Fruit fly (Drosophila melanogaster) whole organism, embryonic: ENCODE data around the gene QIL1.

Experiments
- ATbp ChIP-seq: fragments of 200-800 bp; sonication (Bioruptor generic); optimal IDR thresholded peaks from 2 replicates; lab custom pipeline; 2017; ENCODE audit warnings: missing biosample characterization, mild to moderate bottlenecking, missing genetic modification characterization, missing genetic modification reagents
- Ada2b ChIP-seq: fragments of 200-800 bp; sonication (Bioruptor generic); IDR thresholded peaks from 2 replicates; pipeline ENCODE4 v1.3.6; 2022; ENCODE audit warnings: missing biosample characterization, missing genetic modification characterization
- Atf3 ChIP-seq: fragments of 200-800 bp; sonication (Bioruptor generic); optimal IDR thresholded peaks from 3 replicates; lab custom pipeline; 2016; ENCODE audit warnings: missing biosample characterization, missing genetic modification characterization
- B-H1 ChIP-seq: fragments of 200-800 bp; sonication (Bioruptor generic); IDR thresholded peaks from 3 replicates; pipeline ENCODE4 v1.3.6; 2022; ENCODE audit warnings: missing biosample characterization, missing genetic modification characterization
- B-H2 ChIP-seq: fragments of 200-800 bp; sonication (Bioruptor generic); optimal IDR thresholded peaks from 2 replicates; lab custom pipeline; 2018; ENCODE audit warnings: missing biosample characterization, mild to moderate bottlenecking, missing genetic modification characterization
- Bteb2 ChIP-seq: fragments of 200-800 bp; sonication (Bioruptor generic); optimal IDR thresholded peaks from 2 replicates; lab custom pipeline; 2016; ENCODE audit warnings: missing biosample characterization, missing genetic modification characterization
- CG11247 ChIP-seq: fragments of 200-800 bp; sonication (Bioruptor generic); IDR thresholded peaks from 2 replicates; pipeline ENCODE4 v1.3.6; 2022; ENCODE audit warnings: missing biosample characterization, missing genetic modification characterization
- CG11456 ChIP-seq: fragments of 200-800 bp; sonication (Bioruptor generic); IDR thresholded peaks from 3 replicates; pipeline ENCODE4 v1.3.6; 2022; ENCODE audit warnings: missing biosample characterization, missing genetic modification characterization
- CG13287 ChIP-seq: fragments of 200-800 bp; sonication (Bioruptor generic); IDR thresholded peaks from 2 replicates; pipeline ENCODE4 v1.3.6; 2022; ENCODE audit warnings: missing biosample characterization, missing genetic modification characterization; ENCODE audit not compliant: partially characterized antibody
- CG1529 ChIP-seq: fragments of 200-800 bp; sonication (Bioruptor generic); optimal IDR thresholded peaks from 3 replicates; lab custom pipeline; 2018; ENCODE audit warnings: missing biosample characterization, missing genetic modification characterization
- CG15479 ChIP-seq: fragments of 200-800 bp; sonication (Bioruptor generic); optimal IDR thresholded peaks from 3 replicates; lab custom pipeline; 2019; ENCODE audit warnings: missing biosample characterization, mild to moderate bottlenecking, missing genetic modification characterization, moderate library complexity
- CG16813 ChIP-seq: fragments of 200-800 bp; sonication (Bioruptor generic); IDR thresholded peaks from 3 replicates; pipeline ENCODE4 v1.3.6; 2022; ENCODE audit warnings: missing biosample characterization, missing genetic modification characterization; ENCODE audit not compliant: partially characterized antibody
- CG2129 ChIP-seq: fragments of 200-800 bp; sonication (Bioruptor generic); IDR thresholded peaks from 2 replicates; pipeline ENCODE4 v1.3.6; 2022; ENCODE audit warnings: missing biosample characterization, missing genetic modification characterization; ENCODE audit not compliant: partially characterized antibody
- CG2678 ChIP-seq: fragments of 200-800 bp; sonication (Bioruptor generic); optimal IDR thresholded peaks from 3 replicates; lab custom pipeline; 2019; ENCODE audit warnings: missing biosample characterization, mild to moderate bottlenecking, missing genetic modification characterization, moderate library complexity
- CG30020 ChIP-seq: fragments of 200-800 bp; optimal IDR thresholded peaks from 2 replicates; lab custom pipeline; 2019; ENCODE audit warnings: missing biosample characterization, mild to moderate bottlenecking, missing genetic modification characterization, moderate library complexity
- CG34376 ChIP-seq: fragments of 200-800 bp; sonication (Bioruptor generic); optimal IDR thresholded peaks from 2 replicates; lab custom pipeline; 2018; ENCODE audit warnings: missing biosample characterization, mild to moderate bottlenecking, missing genetic modification characterization
- CG34422 ChIP-seq: fragments of 200-800 bp; sonication (Bioruptor generic); IDR thresholded peaks from 3 replicates; pipeline ENCODE4 v1.3.6; 2022; ENCODE audit warnings: missing biosample characterization, missing genetic modification characterization
- CG3847 ChIP-seq: fragments of 200-800 bp; sonication (Bioruptor generic); IDR thresholded peaks from 2 replicates; pipeline ENCODE4 v1.3.6; 2022; ENCODE audit warnings: missing biosample characterization, missing genetic modification characterization
- CG4328 ChIP-seq: fragments of 200-800 bp; sonication (Bioruptor generic); optimal IDR thresholded peaks from 3 replicates; lab custom pipeline; 2017; ENCODE audit warnings: missing biosample characterization, missing genetic modification reagents, missing genetic modification characterization
- CG5245 ChIP-seq: fragments of 200-800 bp; sonication (Bioruptor generic); optimal IDR thresholded peaks from 3 replicates; lab custom pipeline; 2016; ENCODE audit warnings: missing biosample characterization, missing genetic modification characterization
- CG6272 ChIP-seq: fragments of 200-800 bp; sonication (Bioruptor generic); IDR thresholded peaks from 2 replicates; pipeline ENCODE4 v1.3.6; 2022; ENCODE audit warnings: missing biosample characterization, missing genetic modification characterization
- CG6683 ChIP-seq: fragments of 200-800 bp; sonication (Bioruptor generic); optimal IDR thresholded peaks from 2 replicates; lab custom pipeline; 2017; ENCODE audit warnings: missing biosample characterization, mild to moderate bottlenecking, missing genetic modification characterization, missing genetic modification reagents
- CG8944 ChIP-seq: fragments of 200-800 bp; sonication (Bioruptor generic); optimal IDR thresholded peaks from 3 replicates; lab custom pipeline; 2016; ENCODE audit warnings: missing biosample characterization, missing genetic modification characterization
- CG9437 ChIP-seq: fragments of 200-800 bp; sonication (Bioruptor generic); optimal IDR thresholded peaks from 2 replicates; lab custom pipeline; 2018; ENCODE audit warnings: missing biosample characterization, mild to moderate bottlenecking, missing genetic modification characterization
- CG9727 ChIP-seq: fragments of 200-800 bp; sonication (Bioruptor generic); optimal IDR thresholded peaks from 3 replicates; lab custom pipeline; 2017; ENCODE audit warnings: missing biosample characterization, mild to moderate bottlenecking, missing genetic modification characterization
- CoRest ChIP-seq: fragments of 200-800 bp; sonication (Bioruptor generic); optimal IDR thresholded peaks from 3 replicates; lab custom pipeline; 2018; ENCODE audit warnings: missing biosample characterization, mild to moderate bottlenecking, missing genetic modification characterization, moderate library complexity
- D19B ChIP-seq: fragments of 200-800 bp; sonication (Bioruptor generic); optimal IDR thresholded peaks from 2 replicates; lab custom pipeline; 2017; ENCODE audit warnings: missing biosample characterization, mild to moderate bottlenecking, missing genetic modification characterization
- Dbx ChIP-seq: fragments of 200-800 bp; sonication (Bioruptor generic); IDR thresholded peaks from 3 replicates; pipeline ENCODE4 v1.3.6; 2022; ENCODE audit warnings: missing biosample characterization, missing genetic modification characterization
- Dref ChIP-seq: fragments of 200-800 bp; sonication (Bioruptor generic); IDR thresholded peaks from 2 replicates; pipeline ENCODE4 v1.3.6; 2022; ENCODE audit warnings: missing biosample characterization, missing genetic modification characterization
- Elba2 ChIP-seq: fragments of 200-800 bp; sonication (Bioruptor generic); optimal IDR thresholded peaks from 3 replicates; lab custom pipeline; 2016; ENCODE audit warnings: missing biosample characterization, missing genetic modification characterization
- Ets65A ChIP-seq: fragments of 200-800 bp; sonication (Bioruptor generic); peaks from one replicate; lab custom pipeline; 2016; ENCODE audit warnings: missing biosample characterization, missing genetic modification characterization
- HLH4C ChIP-seq: fragments of 200-800 bp; sonication (Bioruptor generic); IDR thresholded peaks from 3 replicates; pipeline ENCODE4 v1.3.6; 2022; ENCODE audit warnings: missing biosample characterization, missing genetic modification characterization; ENCODE audit not compliant: partially characterized antibody
- Hand ChIP-seq: fragments of 200-800 bp; sonication (Bioruptor generic); optimal IDR thresholded peaks from 2 replicates; lab custom pipeline; 2017; ENCODE audit warnings: mild to moderate bottlenecking, missing biosample characterization, missing genetic modification reagents, missing genetic modification characterization
- Hr51 ChIP-seq, 2 experiments: fragments of 200-800 bp; sonication (Bioruptor generic); optimal IDR thresholded peaks; 2 replicates in 1 of 2; 3 replicates in 1 of 2; lab custom pipeline; 2016 to 2018; ENCODE audit warnings: missing biosample characterization in 2 of 2, missing genetic modification characterization in 2 of 2, mild to moderate bottlenecking in 1 of 2, moderate library complexity in 1 of 2
- Jarid2 ChIP-seq: fragments of 200-800 bp; sonication (Bioruptor generic); optimal IDR thresholded peaks from 3 replicates; lab custom pipeline; 2017; ENCODE audit warnings: mild to moderate bottlenecking, missing biosample characterization, missing genetic modification reagents, missing genetic modification characterization
- Neu2 ChIP-seq: fragments of 200-800 bp; sonication (Bioruptor generic); optimal IDR thresholded peaks from 3 replicates; lab custom pipeline; 2016; ENCODE audit warnings: missing biosample characterization, missing genetic modification characterization, borderline replicate concordance
- Vsx1 ChIP-seq: fragments of 200-800 bp; sonication (Bioruptor generic); optimal IDR thresholded peaks from 2 replicates; lab custom pipeline; 2017; ENCODE audit warnings: missing biosample characterization, mild to moderate bottlenecking, missing genetic modification characterization, missing genetic modification reagents
- amos ChIP-seq: fragments of 200-800 bp; sonication (Bioruptor generic); IDR thresholded peaks from 2 replicates; pipeline ENCODE4 v1.3.6; 2022; ENCODE audit warnings: missing biosample characterization, missing genetic modification characterization; ENCODE audit not compliant: partially characterized antibody
- br ChIP-seq: fragments of >200 bp; optimal IDR thresholded peaks from 2 replicates; lab custom pipeline; 2017
- cad ChIP-seq: fragments of >200 bp; optimal IDR thresholded peaks from 2 replicates; lab custom pipeline; 2017; ENCODE audit warnings: missing biosample characterization, missing genetic modification characterization
- cato ChIP-seq: fragments of 200-800 bp; sonication (Bioruptor generic); optimal IDR thresholded peaks from 2 replicates; lab custom pipeline; 2016; ENCODE audit warnings: missing biosample characterization, missing genetic modification characterization, borderline replicate concordance
- dysf ChIP-seq: fragments of 200-800 bp; sonication (Bioruptor generic); IDR thresholded peaks from 3 replicates; pipeline ENCODE4 v1.3.6; 2022; ENCODE audit warnings: missing biosample characterization, missing genetic modification characterization
- gsb ChIP-seq: fragments of 200-800 bp; sonication (Bioruptor generic); IDR thresholded peaks from 2 replicates; pipeline ENCODE4 v1.3.6; 2022; ENCODE audit warnings: missing biosample characterization, missing genetic modification characterization
- inv ChIP-seq: fragments of 200-800 bp; sonication (Bioruptor generic); IDR thresholded peaks from 2 replicates; pipeline ENCODE4 v1.3.6; 2022; ENCODE audit warnings: missing biosample characterization, missing genetic modification characterization; ENCODE audit not compliant: partially characterized antibody
- klu ChIP-seq: fragments of 200-800 bp; sonication (Bioruptor generic); IDR thresholded peaks from 2 replicates; pipeline ENCODE4 v1.3.6; 2022; ENCODE audit warnings: missing biosample characterization, missing genetic modification characterization
- nerfin-1 ChIP-seq: fragments of 200-800 bp; sonication (Bioruptor generic); optimal IDR thresholded peaks from 3 replicates; lab custom pipeline; 2019; ENCODE audit warnings: missing biosample characterization, mild to moderate bottlenecking, missing genetic modification characterization, moderate library complexity
- otp ChIP-seq: fragments of 200-800 bp; sonication (Bioruptor generic); IDR thresholded peaks from 3 replicates; pipeline ENCODE4, ENCODE4 v1.3.6; 2022; ENCODE audit warnings: missing biosample characterization, missing genetic modification characterization
- row ChIP-seq: fragments of 200-800 bp; sonication (Bioruptor generic); IDR thresholded peaks from 3 replicates; pipeline ENCODE4 v1.3.6; 2022; ENCODE audit warnings: missing biosample characterization, missing genetic modification characterization
- seq ChIP-seq: fragments of 200-800 bp; sonication (Bioruptor generic); IDR thresholded peaks from 2 replicates; pipeline ENCODE4 v1.3.6; 2022; ENCODE audit warnings: missing biosample characterization, missing genetic modification characterization
- tin ChIP-seq: fragments of 200-800 bp; sonication (Bioruptor generic); optimal IDR thresholded peaks from 3 replicates; lab custom pipeline; 2016; ENCODE audit warnings: missing biosample characterization, missing genetic modification characterization
- tx ChIP-seq: fragments of 200-800 bp; sonication (Bioruptor generic); optimal IDR thresholded peaks from 2 replicates; lab custom pipeline; 2016; ENCODE audit warnings: missing biosample characterization, missing genetic modification characterization
- zfh2 ChIP-seq: fragments of 200-800 bp; sonication (Bioruptor generic); optimal IDR thresholded peaks from 2 replicates; lab custom pipeline; 2016; ENCODE audit warnings: missing biosample characterization, missing genetic modification characterization

Gene QIL1

dm6 chr3L:17421319-17421718, 44.4 kb upstream of the QIL1 start, which contains the start of gene blot (continued):
- TF ChIP-seq CG4328 (GFP tag; lab: Kevin White, UChicago) = no peak
- TF ChIP-seq Vsx1 = no peak
- no peak for TF ChIP-seq dysf (GFP tag; lab: Robert Waterston, UW)
- TF ChIP-seq zfh2 (GFP tag; lab: Kevin White, UChicago) = no peak
- TF ChIP-seq Ets65A (GFP tag; lab: Kevin White, UChicago) = no peak
- TF ChIP-seq cad (GFP tag; lab: Kevin White, UChicago) = no peak
- TF ChIP-seq tin (GFP tag; lab: Kevin White, UChicago) = no peak
- 0 out of 3 replicates have a peak, but pooled peaks have one; percentile 26 for TF ChIP-seq CG34422 (GFP tag; lab: Robert Waterston, UW)
- TF ChIP-seq ATbp (GFP tag; lab: Kevin White, UChicago) = no peak
- no peak for TF ChIP-seq Hr51 (GFP tag; optimal IDR thresholded peaks at IDR 0.05; lab: Kevin White, UChicago)
- TF ChIP-seq CG1529 (GFP tag; lab: Kevin White, UChicago) = no peak
- no peak for TF ChIP-seq gsb (GFP tag; lab: Robert Waterston, UW)
- TF ChIP-seq tx = no peak
- no peak for TF ChIP-seq CoRest (tag; lab: Kevin White, UChicago)
- TF ChIP-seq CG6683 (GFP tag; lab: Kevin White, UChicago) = no peak
- no peak for TF ChIP-seq CG11247 (GFP tag; lab: Robert Waterston, UW)
- TF ChIP-seq CG2129 (GFP tag; lab: Robert Waterston, UW) = no peak
- TF ChIP-seq inv = no peak
- TF ChIP-seq Ada2b = no peak
- no peak for TF ChIP-seq HLH4C (GFP tag; lab: Robert Waterston, UW)
- TF ChIP-seq B-H1 (GFP tag; lab: Robert Waterston, UW) = no peak
- no peak for TF ChIP-seq nerfin-1 (tag; lab: Kevin White, UChicago)
- no peak for TF ChIP-seq CG6272 (GFP tag; lab: Robert Waterston, UW)
- TF ChIP-seq CG13287 = peak; percentile 36; the same call in 1 of the 2 replicates
- TF ChIP-seq B-H2 (GFP tag; lab: Kevin White, UChicago) = peak; percentile 12
- no peak for TF ChIP-seq br
- TF ChIP-seq cato (GFP tag; lab: Kevin White, UChicago) = no peak
- TF ChIP-seq CG9727 = no peak
- peak; percentile 34; the same call in 1 of the 3 replicates for TF ChIP-seq otp (GFP tag; lab: Robert Waterston, UW)
- TF ChIP-seq CG9437 (GFP tag; lab: Kevin White, UChicago) = no peak
- TF ChIP-seq CG30020 (tag; lab: Kevin White, UChicago) = no peak
- TF ChIP-seq CG2678 (tag; lab: Kevin White, UChicago) = no peak
- TF ChIP-seq seq = peak; percentile 11; the same call in 1 of the 2 replicates
- no peak for TF ChIP-seq Hand (GFP tag; lab: Kevin White, UChicago)
- peak; percentile 18; the same call in 1 of the 3 replicates for TF ChIP-seq Dbx (GFP tag; lab: Robert Waterston, UW)
- TF ChIP-seq Elba2 = no peak
- no peak for TF ChIP-seq row (GFP tag; lab: Robert Waterston, UW)
- peak; percentile 95 for TF ChIP-seq Jarid2 (GFP tag; lab: Kevin White, UChicago)
- TF ChIP-seq D19B (GFP tag; lab: Kevin White, UChicago) = no peak
- TF ChIP-seq amos (GFP tag; lab: Robert Waterston, UW) = peak; percentile 13; the same call in 1 of the 2 replicates
- TF ChIP-seq Dref = no peak
- no peak for TF ChIP-seq klu (GFP tag; lab: Robert Waterston, UW)
- no peak for TF ChIP-seq Atf3 (GFP tag; lab: Kevin White, UChicago)
- no peak for TF ChIP-seq CG8944 (GFP tag; lab: Kevin White, UChicago)
- no peak for TF ChIP-seq CG34376 (GFP tag; lab: Kevin White, UChicago)
- TF ChIP-seq CG3847 (GFP tag; lab: Robert Waterston, UW) = no peak
- no peak for TF ChIP-seq CG11456 (GFP tag; lab: Robert Waterston, UW)
- TF ChIP-seq CG5245 (GFP tag; lab: Kevin White, UChicago) = no peak
- TF ChIP-seq Neu2 = no peak
- TF ChIP-seq Bteb2 (GFP tag; lab: Kevin White, UChicago) = no peak
- no peak for TF ChIP-seq CG16813
- TF ChIP-seq CG15479 (GFP tag; lab: Kevin White, UChicago) = no peak
